Worm (Caenorhabditis elegans): ENCODE measurements around the gene del-7.

Gene del-7

DNA sequence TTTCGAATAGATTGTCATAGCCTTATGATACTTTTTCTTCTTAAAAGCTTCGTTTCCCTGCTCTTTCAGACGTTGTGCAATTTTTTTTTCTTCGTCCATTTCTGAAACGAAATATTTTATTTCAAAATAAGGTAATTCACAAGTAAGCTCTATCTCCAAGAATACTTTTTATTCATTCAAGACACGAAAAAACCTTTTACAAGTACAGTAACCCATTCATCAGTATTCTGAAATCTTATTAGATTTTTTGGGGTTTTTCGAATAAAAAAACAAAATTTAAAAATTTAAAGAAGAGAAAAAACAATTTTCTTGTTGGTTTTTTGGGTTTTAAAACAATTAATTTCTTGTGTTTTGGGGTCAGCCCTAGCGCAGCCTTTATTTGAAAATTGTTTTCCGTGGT is 18.6 kb downstream of the del-7 start, which contains the start of gene rpap-3:
Gene rpap-3, minus strand, starts transcription at position 101 of the 400 bp plus-strand sequence.
- TF ChIP-seq fkh-10 (GFP tag; optimal IDR thresholded peaks at IDR 0.05) (no peak), daf-16 (GFP tag; optimal IDR thresholded peaks at IDR 0.05) (peak in 1 of 2 experiments; percentile 0), daf-16 (tag; optimal IDR thresholded peaks at IDR 0.05) (no peak), ceh-20 (GFP tag; IDR thresholded peaks at IDR 0.05) (no peak)

DNA sequence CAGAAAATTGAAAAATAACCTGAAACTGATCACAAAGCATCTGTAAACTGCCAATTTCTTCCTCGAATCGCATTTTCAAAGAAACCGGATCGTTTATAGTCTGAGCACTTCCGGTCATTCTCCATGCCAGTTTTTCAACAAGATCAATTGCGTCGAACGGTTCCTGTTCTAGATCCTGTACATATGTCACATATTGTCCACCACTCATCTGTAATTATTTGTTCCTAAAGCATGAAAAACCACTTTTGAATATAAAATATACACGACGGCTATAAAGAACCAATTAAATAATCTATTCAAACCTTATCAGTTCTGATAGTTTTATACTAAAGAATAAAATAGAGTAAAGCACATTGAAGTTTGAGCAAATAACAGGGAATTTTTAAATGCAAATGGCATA is 22.1 kb downstream of the del-7 start, which contains the start of gene sec-10:
Gene sec-10, minus strand, starts transcription at position 208 of the 400 bp plus-strand sequence.
- no peak for TF ChIP-seq ceh-20 (GFP tag; IDR thresholded peaks at IDR 0.05)
- no peak for TF ChIP-seq fos-1 (tag; optimal IDR thresholded peaks at IDR 0.05)
- no peak for TF ChIP-seq lin-39 (tag; optimal IDR thresholded peaks at IDR 0.05)
- TF ChIP-seq nhr-102 (tag; optimal IDR thresholded peaks at IDR 0.05): no peak
- peak; percentile 9 for TF ChIP-seq pqm-1 (tag; optimal IDR thresholded peaks at IDR 0.05)
- no peak for TF ChIP-seq F44E2.7 (GFP tag; IDR thresholded peaks at IDR 0.05)
- TF ChIP-seq ztf-7 (tag; optimal IDR thresholded peaks at IDR 0.05): no peak
- no peak for TF ChIP-seq ctbp-1 (GFP tag; IDR thresholded peaks at IDR 0.05)
- TF ChIP-seq arid-1 (GFP tag; conservative IDR thresholded peaks at IDR 0.05): 0 out of 2 replicates have a peak, but pooled peaks have one; percentile 33
- no peak for TF ChIP-seq F37D6.2 (tag; optimal IDR thresholded peaks at IDR 0.05)
- no peak for TF ChIP-seq ces-1 (GFP tag; optimal IDR thresholded peaks at IDR 0.05)
- TF ChIP-seq lin-13 (GFP tag; optimal IDR thresholded peaks at IDR 0.05): no peak
- no peak for TF ChIP-seq lsy-2 (tag; optimal IDR thresholded peaks at IDR 0.05)
- no peak for TF ChIP-seq duxl-1 (tag; optimal IDR thresholded peaks at IDR 0.05; ENCODE audit: poor library complexity)
- no peak for TF ChIP-seq egl-43 (GFP tag; IDR thresholded peaks at IDR 0.05)
- TF ChIP-seq dve-1 (tag; optimal IDR thresholded peaks at IDR 0.05; ENCODE audit: insufficient read depth): peak; percentile 57
- TF ChIP-seq F49E8.2 (tag; optimal IDR thresholded peaks at IDR 0.05; ENCODE audit: borderline replicate concordance): no peak
- TF ChIP-seq aly-2 (tag; optimal IDR thresholded peaks at IDR 0.05): no peak
- no peak for TF ChIP-seq mdt-29 (GFP tag; IDR thresholded peaks at IDR 0.05)
- no peak for TF ChIP-seq cey-2 (tag; optimal IDR thresholded peaks at IDR 0.05; ENCODE audit: borderline replicate concordance, insufficient read depth)
- no peak for TF ChIP-seq lir-3 (tag; optimal IDR thresholded peaks at IDR 0.05)
- no peak for TF ChIP-seq daf-8 (GFP tag; IDR thresholded peaks at IDR 0.05)
- no peak for TF ChIP-seq mes-2 (tag; optimal IDR thresholded peaks at IDR 0.05; ENCODE audit: poor library complexity, severe bottlenecking)
- no peak for TF ChIP-seq dpl-1 (GFP tag; optimal IDR thresholded peaks at IDR 0.05)
- TF ChIP-seq daf-16 (GFP tag; optimal IDR thresholded peaks at IDR 0.05): no peak
- TF ChIP-seq daf-16 (tag; optimal IDR thresholded peaks at IDR 0.05): peak; percentile 42
- no peak for TF ChIP-seq skn-1 (tag; optimal IDR thresholded peaks at IDR 0.05)
- peak; percentile 68 for TF ChIP-seq nhr-28 (tag; optimal IDR thresholded peaks at IDR 0.05)
- TF ChIP-seq R02D3.7 (tag; optimal IDR thresholded peaks at IDR 0.05): no peak
- no peak for TF ChIP-seq nhr-48 (tag; optimal IDR thresholded peaks at IDR 0.05)
- no peak for TF ChIP-seq zip-2 (tag; optimal IDR thresholded peaks at IDR 0.05)
- TF ChIP-seq fkh-10 (GFP tag; optimal IDR thresholded peaks at IDR 0.05): no peak
- peak; percentile 60; the same call in 1 of the 2 replicates for TF ChIP-seq zfp-3 (GFP tag; conservative IDR thresholded peaks at IDR 0.05)
- no peak for TF ChIP-seq hif-1 (tag; optimal IDR thresholded peaks at IDR 0.05)
- TF ChIP-seq madf-9 (GFP tag; conservative IDR thresholded peaks at IDR 0.05): no peak
- TF ChIP-seq nhr-76 (tag; optimal IDR thresholded peaks at IDR 0.05): no peak
- no peak for TF ChIP-seq snpc-1.2 (GFP tag; IDR thresholded peaks at IDR 0.05)
- TF ChIP-seq lim-7 (GFP tag; IDR thresholded peaks at IDR 0.05): no peak
- TF ChIP-seq Y75B8A.6 (GFP tag; IDR thresholded peaks at IDR 0.05): no peak
- no peak for TF ChIP-seq ZK546.5 (tag; optimal IDR thresholded peaks at IDR 0.05)
- no peak for TF ChIP-seq nhr-111 (GFP tag; optimal IDR thresholded peaks at IDR 0.05)
- no peak for TF ChIP-seq nhr-237 (tag; optimal IDR thresholded peaks at IDR 0.05)
- no peak for TF ChIP-seq zag-1 (tag; optimal IDR thresholded peaks at IDR 0.05)
- no peak for TF ChIP-seq pha-4 (GFP tag; IDR thresholded peaks at IDR 0.05)
- TF ChIP-seq pha-4 (tag; optimal IDR thresholded peaks at IDR 0.05): no peak
- no peak for TF ChIP-seq F26F4.8 (GFP tag; conservative IDR thresholded peaks at IDR 0.05)
- no peak for TF ChIP-seq nhr-6 (tag; optimal IDR thresholded peaks at IDR 0.05)
- TF ChIP-seq aha-1 (tag): no peak
- no peak for TF ChIP-seq spr-1 (tag; optimal IDR thresholded peaks at IDR 0.05)
- no peak for TF ChIP-seq jun-1 (tag; optimal IDR thresholded peaks at IDR 0.05)

Data from whole organism, L4 larva.